Fruit fly (Drosophila melanogaster) whole organism, embryonic: ENCODE results near the gene hkb.
A peak's percentile ranks its signal among the peaks of the same experiment; 100 is the strongest.

Experiments
- Atf-2 ChIP-seq: fragments of 200-800 bp; sonication (Bioruptor generic); optimal IDR thresholded peaks from 2 replicates; lab custom pipeline; 2016; ENCODE audit warnings: missing biosample characterization, missing genetic modification characterization
- Blimp-1 ChIP-seq: fragments of 200-800 bp; sonication (Bioruptor generic); optimal IDR thresholded peaks from 3 replicates; lab custom pipeline; 2018; ENCODE audit warnings: missing biosample characterization, missing genetic modification characterization, mild to moderate bottlenecking, moderate library complexity, missing genetic modification reagents
- CG10274 ChIP-seq: fragments of 200-800 bp; sonication (Bioruptor generic); optimal IDR thresholded peaks from 3 replicates; lab custom pipeline; 2017; ENCODE audit warnings: missing biosample characterization, mild to moderate bottlenecking, missing genetic modification characterization
- CG10979 ChIP-seq: fragments of 200-800 bp; sonication (Bioruptor generic); optimal IDR thresholded peaks from 2 replicates; lab custom pipeline; 2018; ENCODE audit warnings: missing biosample characterization, mild to moderate bottlenecking, missing genetic modification characterization, moderate library complexity
- CG11560 ChIP-seq: fragments of 200-800 bp; sonication (Bioruptor generic); IDR thresholded peaks from 3 replicates; pipeline ENCODE4 v1.3.6; 2022; ENCODE audit warnings: missing biosample characterization, missing genetic modification characterization
- CG11696 ChIP-seq: fragments of 200-800 bp; sonication (Bioruptor generic); IDR thresholded peaks from 2 replicates; pipeline ENCODE4 v1.3.6; 2022; ENCODE audit warnings: missing biosample characterization, missing genetic modification characterization
- CG12769 ChIP-seq: fragments of 200-800 bp; sonication (Bioruptor generic); optimal IDR thresholded peaks from 2 replicates; lab custom pipeline; 2019; ENCODE audit warnings: missing biosample characterization, mild to moderate bottlenecking, missing genetic modification characterization, moderate library complexity
- CG13894 ChIP-seq: fragments of 200-800 bp; sonication (Bioruptor generic); optimal IDR thresholded peaks from 3 replicates; lab custom pipeline; 2018; ENCODE audit warnings: missing biosample characterization, mild to moderate bottlenecking, missing genetic modification characterization, moderate library complexity
- CG14050 ChIP-seq: fragments of 200-800 bp; sonication (Bioruptor generic); IDR thresholded peaks from 3 replicates; pipeline ENCODE4 v1.3.6; 2022; ENCODE audit warnings: missing biosample characterization, missing genetic modification characterization
- CG14667 ChIP-seq: fragments of 200-800 bp; sonication (Bioruptor generic); IDR thresholded peaks from 2 replicates; pipeline ENCODE4 v1.3.6; 2022; ENCODE audit warnings: missing biosample characterization, missing genetic modification characterization
- CG15514 ChIP-seq: fragments of 200-800 bp; sonication (Bioruptor generic); optimal IDR thresholded peaks from 3 replicates; lab custom pipeline; 2017; ENCODE audit warnings: missing biosample characterization, missing genetic modification characterization, mild to moderate bottlenecking, moderate library complexity, missing genetic modification reagents
- CG1792 ChIP-seq: fragments of 200-800 bp; sonication (Bioruptor generic); optimal IDR thresholded peaks from 2 replicates; lab custom pipeline; 2016; ENCODE audit warnings: missing biosample characterization, missing genetic modification characterization
- CG18262 ChIP-seq: fragments of 200-800 bp; optimal IDR thresholded peaks from 3 replicates; lab custom pipeline; 2019; ENCODE audit warnings: missing biosample characterization, mild to moderate bottlenecking, missing genetic modification characterization, moderate library complexity
- CG2199 ChIP-seq: fragments of 200-800 bp; sonication (Bioruptor generic); IDR thresholded peaks from 3 replicates; pipeline ENCODE4 v1.3.6; 2022; ENCODE audit warnings: missing biosample characterization, missing genetic modification characterization
- CG2889 ChIP-seq: fragments of 200-800 bp; sonication (Bioruptor generic); IDR thresholded peaks from 3 replicates; pipeline ENCODE4 v1.3.6; 2022; ENCODE audit warnings: missing biosample characterization, missing genetic modification characterization
- CG31441 ChIP-seq: fragments of 200-800 bp; sonication (Bioruptor generic); IDR thresholded peaks from 2 replicates; pipeline ENCODE4 v1.3.6; 2022; ENCODE audit warnings: missing biosample characterization, missing genetic modification characterization
- CG43689 ChIP-seq: fragments of 200-800 bp; sonication (Bioruptor generic); IDR thresholded peaks from 2 replicates; pipeline ENCODE4 v1.3.6; 2022; ENCODE audit warnings: missing biosample characterization, missing genetic modification characterization
- CG4617 ChIP-seq: fragments of 200-800 bp; sonication (Bioruptor generic); optimal IDR thresholded peaks from 3 replicates; lab custom pipeline; 2016; ENCODE audit warnings: missing biosample characterization, missing genetic modification characterization, borderline replicate concordance
- CG7928 ChIP-seq: fragments of 200-800 bp; sonication (Bioruptor generic); optimal IDR thresholded peaks from 2 replicates; lab custom pipeline; 2017; ENCODE audit warnings: missing biosample characterization, mild to moderate bottlenecking, missing genetic modification characterization
- CG7963 ChIP-seq: fragments of 200-800 bp; sonication (Bioruptor generic); IDR thresholded peaks from 3 replicates; pipeline ENCODE4 v1.3.6; 2022; ENCODE audit warnings: missing biosample characterization, missing genetic modification characterization; ENCODE audit not compliant: partially characterized antibody
- Hey ChIP-seq: fragments of 200-800 bp; sonication (Bioruptor generic); optimal IDR thresholded peaks from 3 replicates; lab custom pipeline; 2018; ENCODE audit warnings: missing biosample characterization, mild to moderate bottlenecking, missing genetic modification characterization
- Mes4 ChIP-seq: fragments of 200-800 bp; sonication (Bioruptor generic); optimal IDR thresholded peaks from 2 replicates; lab custom pipeline; 2016; ENCODE audit warnings: missing biosample characterization, missing genetic modification characterization
- NC2β ChIP-seq: fragments of 200-800 bp; sonication (Bioruptor generic); optimal IDR thresholded peaks from 2 replicates; lab custom pipeline; 2016; ENCODE audit warnings: missing biosample characterization, missing genetic modification characterization
- Ptx1 ChIP-seq: fragments of 200-800 bp; sonication (Bioruptor generic); IDR thresholded peaks from 2 replicates; pipeline ENCODE4 v1.3.6; 2022; ENCODE audit warnings: missing biosample characterization, missing genetic modification characterization
- ato ChIP-seq: fragments of 200-800 bp; sonication (Bioruptor generic); IDR thresholded peaks from 2 replicates; pipeline ENCODE4 v1.3.6; 2022; ENCODE audit warnings: missing biosample characterization, missing genetic modification characterization; ENCODE audit not compliant: partially characterized antibody
- bbx ChIP-seq: fragments of 200-800 bp; sonication (Bioruptor generic); IDR thresholded peaks from 2 replicates; pipeline ENCODE4 v1.3.6; 2022; ENCODE audit warnings: missing biosample characterization, missing genetic modification characterization; ENCODE audit not compliant: partially characterized antibody
- dysf ChIP-seq: fragments of 200-800 bp; sonication (Bioruptor generic); IDR thresholded peaks from 3 replicates; pipeline ENCODE4 v1.3.6; 2022; ENCODE audit warnings: missing biosample characterization, missing genetic modification characterization
- exex ChIP-seq: fragments of 200-800 bp; sonication (Bioruptor generic); optimal IDR thresholded peaks from 4 replicates; lab custom pipeline; 2018; ENCODE audit warnings: missing biosample characterization, mild to moderate bottlenecking, missing genetic modification characterization, moderate library complexity
- fd102C ChIP-seq: fragments of 200-800 bp; sonication (Bioruptor generic); optimal IDR thresholded peaks from 2 replicates; lab custom pipeline; 2018; ENCODE audit warnings: missing biosample characterization, mild to moderate bottlenecking, missing genetic modification characterization, moderate library complexity
- ftz-f1 ChIP-seq: fragments of 200-800 bp; sonication (Bioruptor generic); optimal IDR thresholded peaks from 2 replicates; lab custom pipeline; 2016; ENCODE audit warnings: missing biosample characterization, missing genetic modification characterization
- grau ChIP-seq: fragments of 200-800 bp; optimal IDR thresholded peaks from 3 replicates; lab custom pipeline; 2019; ENCODE audit warnings: missing biosample characterization, mild to moderate bottlenecking, missing genetic modification characterization, moderate library complexity
- her ChIP-seq: fragments of 200-800 bp; sonication (Bioruptor generic); optimal IDR thresholded peaks from 2 replicates; lab custom pipeline; 2016; ENCODE audit warnings: missing biosample characterization, missing genetic modification characterization
- hth ChIP-seq: fragments of >200 bp; optimal IDR thresholded peaks from 2 replicates; lab custom pipeline; 2017; ENCODE audit warnings: inconsistent platforms
- lilli ChIP-seq: fragments of 200-800 bp; sonication (Bioruptor generic); optimal IDR thresholded peaks from 3 replicates; lab custom pipeline; 2016; ENCODE audit warnings: missing biosample characterization, missing genetic modification characterization
- mld ChIP-seq: fragments of 200-800 bp; sonication (Bioruptor generic); IDR thresholded peaks from 3 replicates; pipeline ENCODE4 v1.3.6; 2022; ENCODE audit warnings: missing biosample characterization, missing genetic modification characterization; ENCODE audit not compliant: partially characterized antibody
- onecut ChIP-seq: fragments of 200-800 bp; sonication (Bioruptor generic); IDR thresholded peaks from 2 replicates; pipeline ENCODE4 v1.3.6; 2022; ENCODE audit warnings: missing biosample characterization, missing genetic modification characterization
- org-1 ChIP-seq: fragments of 200-800 bp; sonication (Bioruptor generic); optimal IDR thresholded peaks from 2 replicates; lab custom pipeline; 2017; ENCODE audit warnings: missing biosample characterization, missing genetic modification characterization
- otp ChIP-seq: fragments of 200-800 bp; sonication (Bioruptor generic); IDR thresholded peaks from 3 replicates; pipeline ENCODE4, ENCODE4 v1.3.6; 2022; ENCODE audit warnings: missing biosample characterization, missing genetic modification characterization
- tio ChIP-seq: fragments of 200-800 bp; sonication (Bioruptor generic); optimal IDR thresholded peaks from 2 replicates; lab custom pipeline; 2017; ENCODE audit warnings: missing biosample characterization, missing genetic modification characterization, inconsistent platforms

The hkb gene

DNA sequence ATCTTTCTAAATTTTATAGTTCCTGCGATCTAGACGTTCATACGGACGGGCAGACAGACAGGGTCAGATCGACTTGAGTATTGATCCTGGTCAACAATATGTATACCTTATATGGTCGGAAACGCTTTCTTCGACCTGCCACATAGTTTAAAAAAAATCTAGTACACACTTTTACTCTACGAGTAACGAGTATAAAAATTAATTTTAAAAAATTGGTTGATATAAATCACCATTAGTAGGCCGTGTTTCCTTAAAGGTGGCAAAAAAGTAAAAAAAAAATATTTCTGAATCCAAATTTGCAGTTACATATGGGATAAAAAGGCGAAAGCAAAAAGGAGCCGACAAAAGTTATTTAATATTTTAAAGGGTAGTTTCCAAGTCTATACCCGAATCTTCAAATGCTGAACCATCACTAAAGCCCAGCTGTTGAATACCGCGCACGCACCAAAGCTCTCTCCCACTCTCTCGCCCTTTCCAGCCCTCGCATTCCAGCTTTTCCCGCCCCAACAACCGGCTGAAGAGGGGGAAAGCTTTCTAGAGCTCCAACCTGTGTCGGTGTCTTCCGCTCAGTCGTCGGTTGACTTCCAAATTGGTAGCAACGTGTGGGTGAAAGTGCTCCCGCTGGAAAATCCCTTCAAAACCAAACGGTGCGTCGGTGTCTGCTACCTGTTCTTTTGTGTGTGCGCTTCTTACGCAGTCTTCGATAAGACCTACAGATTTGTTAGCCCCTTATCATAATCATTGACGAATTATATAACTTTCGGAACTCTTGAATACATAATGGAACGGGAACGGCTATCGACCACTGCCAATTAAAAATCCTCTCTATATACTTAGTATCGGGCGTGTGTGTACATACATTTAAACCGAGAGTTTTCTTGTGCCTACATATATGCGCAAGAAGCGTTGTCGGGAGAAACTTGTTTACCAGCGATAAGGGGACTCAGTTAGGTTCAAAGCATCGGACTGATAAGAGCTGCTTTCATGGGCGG lies 32.2 kb upstream of the hkb start, which contains the start of gene Sfxn1-3 (continued):
- TF ChIP-seq Mes4 (GFP tag; lab: Kevin White, UChicago) (peak; percentile 2), mld (GFP tag; lab: Robert Waterston, UW) (no peak), CG43689 (GFP tag; lab: Robert Waterston, UW) (no peak), CG11696 (no peak), CG15514 (GFP tag; lab: Kevin White, UChicago) (peak; percentile 51), CG2889 (GFP tag; lab: Robert Waterston, UW) (peak; percentile 32; the same call in 1 of the 3 replicates), CG31441 (GFP tag; lab: Robert Waterston, UW) (peak; percentile 60; the same call in 1 of the 2 replicates), otp (GFP tag; lab: Robert Waterston, UW) (no peak; the same call in 1 of the 3 replicates), fd102C (GFP tag; lab: Kevin White, UChicago) (no peak), CG7963 (GFP tag; lab: Robert Waterston, UW) (no peak), grau (tag; lab: Kevin White, UChicago) (peak; percentile 23), CG13894 (tag; lab: Kevin White, UChicago) (peak; percentile 72), NC2β (GFP tag; lab: Kevin White, UChicago) (no peak), Ptx1 (peak; percentile 24; the same call in 1 of the 2 replicates), CG1792 (peak; percentile 49), ftz-f1 (GFP tag; lab: Kevin White, UChicago) (peak; percentile 4), ato (GFP tag; lab: Robert Waterston, UW) (peak; percentile 34; the same call in 1 of the 2 replicates), CG14667 (GFP tag; lab: Robert Waterston, UW) (no peak), CG7928 (GFP tag; lab: Kevin White, UChicago) (peak; percentile 84), CG4617 (GFP tag; lab: Kevin White, UChicago) (no peak), onecut (GFP tag; lab: Robert Waterston, UW) (peak; percentile 47), Atf-2 (peak; percentile 26), org-1 (no peak), exex (tag; lab: Kevin White, UChicago) (peak; percentile 93), hth (lab: Kevin White, UChicago) (no peak), Blimp-1 (GFP tag; lab: Kevin White, UChicago) (no peak), lilli (GFP tag; lab: Kevin White, UChicago) (peak; percentile 43), CG11560 (tag; lab: Robert Waterston, UW) (no peak), CG14050 (no peak), CG2199 (no peak), dysf (0 out of 3 replicates have a peak, but pooled peaks have one; percentile 20), CG12769 (peak; percentile 97), Hey (tag; lab: Kevin White, UChicago) (peak; percentile 81), bbx (GFP tag; lab: Robert Waterston, UW) (peak; percentile 65), CG10979 (tag; lab: Kevin White, UChicago) (peak; percentile 24), tio (GFP tag; lab: Kevin White, UChicago) (no peak), her (peak; percentile 51), CG10274 (no peak), CG18262 (tag; lab: Kevin White, UChicago) (peak; percentile 28)
